Fruit fly (Drosophila melanogaster): Measurements from ENCODE around the gene CG16965.

Gene CG16965

dm6 chr2L:11942826-11943225 is 38.6 kb upstream of the CG16965 start:
- TF ChIP-seq Clk (GFP tag; optimal IDR thresholded peaks at IDR 0.05) (no peak), CG7101 (tag; optimal IDR thresholded peaks at IDR 0.05) (no peak), Hr96 (GFP tag; optimal IDR thresholded peaks at IDR 0.05) (no peak), cnc (optimal IDR thresholded peaks at IDR 0.05) (no peak), bab1 (GFP tag; optimal IDR thresholded peaks at IDR 0.05) (no peak), CG7045 (GFP tag; optimal IDR thresholded peaks at IDR 0.05) (no peak), Mnt (GFP tag; optimal IDR thresholded peaks at IDR 0.05) (no peak)

DNA sequence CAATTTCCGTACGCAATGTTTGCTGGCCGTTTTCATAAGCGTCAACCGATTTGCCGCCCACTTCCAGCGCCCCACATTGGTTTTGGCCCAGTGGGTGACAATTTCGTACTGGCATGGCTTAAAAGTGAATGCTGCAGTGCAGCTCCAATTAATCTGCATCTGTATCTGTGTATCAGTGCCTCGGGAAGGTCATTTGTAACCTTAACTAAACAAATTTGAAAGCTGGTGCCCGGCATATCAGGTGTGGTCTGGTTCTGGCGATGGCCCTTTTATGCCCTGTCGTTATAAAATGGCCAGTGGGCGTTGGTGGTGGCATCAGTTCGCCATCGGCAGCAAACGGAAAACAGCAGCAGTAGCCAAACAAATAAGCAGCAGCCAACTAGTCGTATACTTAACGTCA is 37.6 kb upstream of the CG16965 start, which contains the start of gene Crys:
Crys (plus strand) TSS at position 301 of the 400 bp plus-strand sequence.
- TF ChIP-seq CG7101 (tag; optimal IDR thresholded peaks at IDR 0.05) (no peak), CG5204 (GFP tag; optimal IDR thresholded peaks at IDR 0.05) (no peak), Clk (GFP tag; optimal IDR thresholded peaks at IDR 0.05) (no peak), CG33017 (tag; optimal IDR thresholded peaks at IDR 0.05) (no peak), cic (GFP tag; optimal IDR thresholded peaks at IDR 0.05) (no peak), Mnt (GFP tag; optimal IDR thresholded peaks at IDR 0.05) (no peak), CG12768 (GFP tag; optimal IDR thresholded peaks at IDR 0.05) (no peak), CG14711 (tag; optimal IDR thresholded peaks at IDR 0.05) (no peak), cnc (optimal IDR thresholded peaks at IDR 0.05) (no peak), toe (GFP tag; optimal IDR thresholded peaks at IDR 0.05) (no peak), kay (GFP tag; ENCODE audit: borderline replicate concordance) (no peak), CG1620 (GFP tag; optimal IDR thresholded peaks at IDR 0.05) (no peak)

DNA sequence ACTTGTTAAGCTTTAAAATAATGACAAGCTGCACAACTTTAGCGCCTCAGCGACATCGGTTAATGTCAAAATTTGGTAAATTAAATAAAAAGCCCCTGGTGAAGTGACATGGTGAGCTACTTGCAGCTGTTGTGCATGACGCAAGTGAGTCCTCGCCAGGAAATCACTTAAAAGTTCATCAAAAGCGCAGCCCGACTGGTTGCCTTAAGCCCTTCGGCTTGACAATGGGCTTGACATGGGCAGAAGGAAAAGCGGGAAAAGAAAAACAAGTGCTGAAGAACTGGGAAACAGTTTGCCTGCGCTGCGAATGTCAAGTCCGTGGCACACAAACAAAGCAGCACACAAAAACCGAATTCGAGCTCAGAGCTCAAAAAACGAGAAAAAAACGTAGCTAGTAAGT is 33.8 kb upstream of the CG16965 start, which contains the start of gene CG16964:
CG16964 (plus strand) TSS at position 301 of the 400 bp plus-strand sequence.
- TF ChIP-seq ovo (GFP tag; optimal IDR thresholded peaks at IDR 0.05): no peak
- TF ChIP-seq Hr96 (GFP tag; optimal IDR thresholded peaks at IDR 0.05): no peak
- no peak for TF ChIP-seq CG1620 (GFP tag; optimal IDR thresholded peaks at IDR 0.05)
- TF ChIP-seq CG11617 (GFP tag; optimal IDR thresholded peaks at IDR 0.05): no peak
- TF ChIP-seq CG14711 (tag; optimal IDR thresholded peaks at IDR 0.05): no peak
- no peak for TF ChIP-seq CG7045 (GFP tag; optimal IDR thresholded peaks at IDR 0.05)
- no peak for TF ChIP-seq CG33017 (tag; optimal IDR thresholded peaks at IDR 0.05)

- TF ChIP-seq CG33017 (tag; optimal IDR thresholded peaks at IDR 0.05) (no peak), toe (GFP tag; optimal IDR thresholded peaks at IDR 0.05) (no peak), CG1620 (GFP tag; optimal IDR thresholded peaks at IDR 0.05) (no peak), Mnt (GFP tag; optimal IDR thresholded peaks at IDR 0.05) (no peak), ovo (GFP tag; optimal IDR thresholded peaks at IDR 0.05) (no peak), tj (GFP tag; optimal IDR thresholded peaks at IDR 0.05) (no peak), Hr96 (GFP tag; optimal IDR thresholded peaks at IDR 0.05) (no peak), pad (GFP tag; optimal IDR thresholded peaks at IDR 0.05) (no peak), CG14711 (tag; optimal IDR thresholded peaks at IDR 0.05) (no peak), Crg-1 (GFP tag; optimal IDR thresholded peaks at IDR 0.05) (no peak), CG7045 (GFP tag; optimal IDR thresholded peaks at IDR 0.05) (no peak), CG5204 (GFP tag; optimal IDR thresholded peaks at IDR 0.05) (no peak)
These were observed 32.9 kb upstream of the CG16965 start for dm6 chr2L:11948479-11948878.

DNA sequence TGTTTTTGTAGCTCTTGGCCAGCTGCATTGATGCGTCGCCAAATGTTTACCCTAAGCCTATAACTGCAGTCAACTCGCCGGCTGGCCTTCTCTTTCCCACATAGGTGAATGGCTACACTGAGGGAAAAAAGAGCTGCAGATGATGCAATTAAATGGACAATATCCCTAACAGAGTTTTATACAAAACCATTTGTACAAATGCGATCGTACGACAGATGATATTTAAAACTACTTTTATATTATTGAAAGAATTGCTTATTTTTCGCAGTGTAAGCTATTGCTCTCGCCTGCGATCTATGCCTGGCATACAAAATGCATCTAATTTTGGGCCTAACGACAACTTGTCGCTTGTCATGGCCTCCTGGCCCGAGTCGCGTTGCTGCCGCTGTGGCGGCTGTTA is 31.5 kb upstream of the CG16965 start:
- peak; percentile 26 for TF ChIP-seq CG33017 (tag; optimal IDR thresholded peaks at IDR 0.05)
- no peak for TF ChIP-seq Mnt (GFP tag; optimal IDR thresholded peaks at IDR 0.05)
- peak; percentile 33 for TF ChIP-seq kay (GFP tag; ENCODE audit: borderline replicate concordance)
- peak; percentile 1 for TF ChIP-seq CG7101 (tag; optimal IDR thresholded peaks at IDR 0.05)

- TF ChIP-seq CG7101 (tag; optimal IDR thresholded peaks at IDR 0.05): no peak
- TF ChIP-seq ovo (GFP tag; optimal IDR thresholded peaks at IDR 0.05): no peak
- TF ChIP-seq CG11617 (GFP tag; optimal IDR thresholded peaks at IDR 0.05): no peak
- no peak for TF ChIP-seq CG5204 (GFP tag; optimal IDR thresholded peaks at IDR 0.05)
- TF ChIP-seq CG1620 (GFP tag; optimal IDR thresholded peaks at IDR 0.05): no peak
- TF ChIP-seq Mnt (GFP tag; optimal IDR thresholded peaks at IDR 0.05): no peak
- TF ChIP-seq Hr96 (GFP tag; optimal IDR thresholded peaks at IDR 0.05): no peak
- no peak for TF ChIP-seq CG7045 (GFP tag; optimal IDR thresholded peaks at IDR 0.05)
- TF ChIP-seq cic (GFP tag; optimal IDR thresholded peaks at IDR 0.05): no peak
- no peak for TF ChIP-seq CG14711 (tag; optimal IDR thresholded peaks at IDR 0.05)
- no peak for TF ChIP-seq CG33017 (tag; optimal IDR thresholded peaks at IDR 0.05)
- TF ChIP-seq CG12768 (GFP tag; optimal IDR thresholded peaks at IDR 0.05): no peak
These were observed 25.6 kb upstream of the CG16965 start for dm6 chr2L:11955839-11956238.

DNA sequence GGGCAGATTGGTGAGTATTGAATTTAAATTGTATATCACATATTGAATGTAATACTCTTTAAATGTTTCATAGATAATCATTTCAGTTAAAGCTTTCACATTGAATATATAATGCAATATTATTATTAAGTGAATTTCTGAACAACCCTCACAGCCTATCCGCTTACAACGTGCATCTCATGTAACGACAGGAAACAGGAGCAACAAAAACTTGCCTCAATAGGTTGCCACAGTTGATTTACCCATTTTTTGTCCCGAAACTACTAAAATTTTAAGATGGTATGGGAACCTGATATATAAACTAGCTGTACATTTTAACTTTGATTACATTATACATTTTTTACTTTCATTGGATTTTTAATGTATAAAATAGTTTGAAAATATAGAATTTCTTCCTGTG is 22.7 kb upstream of the CG16965 start:
- TF ChIP-seq pad (GFP tag; optimal IDR thresholded peaks at IDR 0.05) (no peak), CG14711 (tag; optimal IDR thresholded peaks at IDR 0.05) (no peak), bab1 (GFP tag; optimal IDR thresholded peaks at IDR 0.05) (no peak), Clk (GFP tag; optimal IDR thresholded peaks at IDR 0.05) (no peak), CG5204 (GFP tag; optimal IDR thresholded peaks at IDR 0.05) (no peak), tj (GFP tag; optimal IDR thresholded peaks at IDR 0.05) (no peak), ovo (GFP tag; optimal IDR thresholded peaks at IDR 0.05) (no peak), CG1620 (GFP tag; optimal IDR thresholded peaks at IDR 0.05) (no peak), cnc (optimal IDR thresholded peaks at IDR 0.05) (no peak), CG7045 (GFP tag; optimal IDR thresholded peaks at IDR 0.05) (no peak), CG7101 (tag; optimal IDR thresholded peaks at IDR 0.05) (no peak), toe (GFP tag; optimal IDR thresholded peaks at IDR 0.05) (no peak), Crg-1 (GFP tag; optimal IDR thresholded peaks at IDR 0.05) (no peak), CG11617 (GFP tag; optimal IDR thresholded peaks at IDR 0.05) (no peak), CG12768 (GFP tag; optimal IDR thresholded peaks at IDR 0.05) (no peak), CG33017 (tag; optimal IDR thresholded peaks at IDR 0.05) (no peak), kay (GFP tag; ENCODE audit: borderline replicate concordance) (no peak), Mnt (GFP tag; optimal IDR thresholded peaks at IDR 0.05) (no peak), Hr96 (GFP tag; optimal IDR thresholded peaks at IDR 0.05) (no peak), cic (GFP tag; optimal IDR thresholded peaks at IDR 0.05) (no peak)
